Fruit fly (Drosophila melanogaster) S2 (cell line): ENCODE results near the gene CG13376.

Source experiments
- CG8478 ChIP-seq: fragments of >200 bp; optimal IDR thresholded peaks from 2 replicates; lab custom pipeline; 2018
- CTCF ChIP-seq, 2 experiments: fragments of >200 bp; optimal IDR thresholded peaks; 2 replicates each; lab custom pipeline; 2018

CG13376 gene

dm6 chrX:266978-267439 lies at the start of gene CG13376:
Gene CG13376, minus strand, starts transcription at chrX:267028.
- TF ChIP-seq CG8478 (lab: Kevin White, UChicago) (no peak), CTCF (optimal IDR thresholded peaks at IDR 0.05; lab: Kevin White, UChicago) (no peak)

- no peak for TF ChIP-seq CTCF (optimal IDR thresholded peaks at IDR 0.05; lab: Kevin White, UChicago)
Measured at dm6 chrX:314823-315222, 48.0 kb upstream of the CG13376 start, which contains the start of gene Or1a. Gene Or1a, plus strand, starts transcription at chrX:315123.

- TF ChIP-seq CTCF (optimal IDR thresholded peaks at IDR 0.05; lab: Kevin White, UChicago) (no peak), CG8478 (lab: Kevin White, UChicago) (no peak)
Measured at dm6 chrX:311328-311727, 44.5 kb upstream of the CG13376 start.

- TF ChIP-seq CG8478 (lab: Kevin White, UChicago) (no peak), CTCF (optimal IDR thresholded peaks at IDR 0.05; lab: Kevin White, UChicago) (no peak)
Measured at dm6 chrX:307384-307783, 40.6 kb upstream of the CG13376 start, which contains the start of gene CG12470. Gene CG12470, plus strand, starts transcription at chrX:307684.

- TF ChIP-seq CTCF (optimal IDR thresholded peaks at IDR 0.05; lab: Kevin White, UChicago) (no peak), CG8478 (lab: Kevin White, UChicago) (no peak)
Measured at dm6 chrX:294839-295238, 28.0 kb upstream of the CG13376 start, which contains the start of gene CG13375. Gene CG13375, minus strand, starts transcription at chrX:294962.

dm6 chrX:293254-293653 lies 26.4 kb upstream of the CG13376 start:
- TF ChIP-seq CTCF (optimal IDR thresholded peaks at IDR 0.05; lab: Kevin White, UChicago), result no peak
- TF ChIP-seq CG8478 (lab: Kevin White, UChicago), result no peak

dm6 chrX:279097-279727 lies 12.4 kb upstream of the CG13376 start, which contains the start of the genes CG3777 and ewg:
Gene CG3777, plus strand, starts transcription at chrX:279703.
Gene ewg, minus strand, starts transcription at chrX:279718.
- TF ChIP-seq CG8478 (lab: Kevin White, UChicago) (no peak), CTCF (optimal IDR thresholded peaks at IDR 0.05; lab: Kevin White, UChicago) (peak in 1 of 2 experiments; percentile 16)

dm6 chrX:278370-279096 lies 11.7 kb upstream of the CG13376 start:
- no peak for TF ChIP-seq CTCF (optimal IDR thresholded peaks at IDR 0.05; lab: Kevin White, UChicago)
- no peak for TF ChIP-seq CG8478 (lab: Kevin White, UChicago)

- no peak for TF ChIP-seq CG8478 (lab: Kevin White, UChicago)
- no peak for TF ChIP-seq CTCF (optimal IDR thresholded peaks at IDR 0.05; lab: Kevin White, UChicago)
Measured at dm6 chrX:277885-278284, 11.1 kb upstream of the CG13376 start.

- no peak for TF ChIP-seq CTCF (optimal IDR thresholded peaks at IDR 0.05; lab: Kevin White, UChicago)
- TF ChIP-seq CG8478 (lab: Kevin White, UChicago), result no peak
Measured at dm6 chrX:276569-276968, 9.7 kb upstream of the CG13376 start.

dm6 chrX:276065-276464 lies 9.2 kb upstream of the CG13376 start:
- TF ChIP-seq CTCF (optimal IDR thresholded peaks at IDR 0.05; lab: Kevin White, UChicago) (no peak), CG8478 (lab: Kevin White, UChicago) (no peak)

dm6 chrX:267979-268378 lies 1.2 kb upstream of the CG13376 start:
- no peak for TF ChIP-seq CTCF (optimal IDR thresholded peaks at IDR 0.05; lab: Kevin White, UChicago)
- no peak for TF ChIP-seq CG8478 (lab: Kevin White, UChicago)

dm6 chrX:265692-266091 lies 1.1 kb downstream of the CG13376 start:
- TF ChIP-seq CG8478 (lab: Kevin White, UChicago) (no peak), CTCF (optimal IDR thresholded peaks at IDR 0.05; lab: Kevin White, UChicago) (no peak)

dm6 chrX:263728-264344 lies 3.0 kb downstream of the CG13376 start, which contains the start of gene CG13377:
Gene CG13377, minus strand, starts transcription at chrX:263999.
- no peak for TF ChIP-seq CTCF (optimal IDR thresholded peaks at IDR 0.05; lab: Kevin White, UChicago)
- TF ChIP-seq CG8478 (lab: Kevin White, UChicago), result no peak

dm6 chrX:262836-263235 lies 4.0 kb downstream of the CG13376 start:
- TF ChIP-seq CG8478 (lab: Kevin White, UChicago), result no peak
- no peak for TF ChIP-seq CTCF (optimal IDR thresholded peaks at IDR 0.05; lab: Kevin White, UChicago)
